Fruit fly (Drosophila melanogaster) S2 (cell line): Measurements from ENCODE around the gene CG43841.

Source experiments
- CG8478 ChIP-seq: fragments of >200 bp; optimal IDR thresholded peaks from 2 replicates; lab custom pipeline; 2018
- CTCF ChIP-seq, 2 experiments: fragments of >200 bp; optimal IDR thresholded peaks; 2 replicates each; lab custom pipeline; 2018

- TF ChIP-seq CTCF (optimal IDR thresholded peaks at IDR 0.05; lab: Kevin White, UChicago) = no peak
- no peak for TF ChIP-seq CG8478
Observed at dm6 chrX:18467881-18468280, 28.4 kb downstream of the CG43841 start.
